Fruit fly (Drosophila melanogaster): ENCODE data around the gene CG14543.
A peak's percentile ranks its signal among the peaks of the same experiment; 100 is the strongest.

CG14543 gene

dm6 chr3R:26104302-26105140 is 48.1 kb downstream of the CG14543 start (continued):
- no peak for TF ChIP-seq gcm (GFP tag; optimal IDR thresholded peaks at IDR 0.05)
- no peak for TF ChIP-seq Chrac-16 (GFP tag; optimal IDR thresholded peaks at IDR 0.05)
- no peak for TF ChIP-seq kah (GFP tag; optimal IDR thresholded peaks at IDR 0.05)
- TF ChIP-seq nom (GFP tag; optimal IDR thresholded peaks at IDR 0.05), result no peak
- no peak for TF ChIP-seq Pdp1 (GFP tag; optimal IDR thresholded peaks at IDR 0.05)
- TF ChIP-seq Spps (tag; optimal IDR thresholded peaks at IDR 0.05), result no peak
- TF ChIP-seq onecut (GFP tag; IDR thresholded peaks at IDR 0.05), result no peak
- peak; percentile 32 for TF ChIP-seq bcd (GFP tag; optimal IDR thresholded peaks at IDR 0.05)
- TF ChIP-seq ara (GFP tag; IDR thresholded peaks at IDR 0.05), result no peak
- TF ChIP-seq Rx (GFP tag; IDR thresholded peaks at IDR 0.05), result no peak
- TF ChIP-seq Poxn (GFP tag; IDR thresholded peaks at IDR 0.05), result no peak
- peak; percentile 41 for TF ChIP-seq Fer1 (GFP tag; optimal IDR thresholded peaks at IDR 0.05)
- no peak for TF ChIP-seq oc (tag; optimal IDR thresholded peaks at IDR 0.05)
- peak; percentile 39 for TF ChIP-seq CoRest (tag; optimal IDR thresholded peaks at IDR 0.05)
- TF ChIP-seq wdn (GFP tag; IDR thresholded peaks at IDR 0.05), result 0 out of 2 replicates have a peak, but pooled peaks have one; percentile 35
- no peak for TF ChIP-seq Hey (tag; optimal IDR thresholded peaks at IDR 0.05)
- peak; percentile 9 for TF ChIP-seq CG33557 (GFP tag; optimal IDR thresholded peaks at IDR 0.05)
- TF ChIP-seq wor (GFP tag; IDR thresholded peaks at IDR 0.05), result no peak
- peak; percentile 34 for TF ChIP-seq cg (GFP tag; optimal IDR thresholded peaks at IDR 0.05)
- TF ChIP-seq hth (optimal IDR thresholded peaks at IDR 0.05), result no peak
- no peak for TF ChIP-seq disco-r (GFP tag; optimal IDR thresholded peaks at IDR 0.05)
- TF ChIP-seq tup (GFP tag; optimal IDR thresholded peaks at IDR 0.05), result no peak
- TF ChIP-seq cas (GFP tag; IDR thresholded peaks at IDR 0.05), result 0 out of 2 replicates have a peak, but pooled peaks have one; percentile 22
- no peak for TF ChIP-seq CG6175 (GFP tag; IDR thresholded peaks at IDR 0.05)
- no peak for TF ChIP-seq pzg (GFP tag; optimal IDR thresholded peaks at IDR 0.05)
- no peak for TF ChIP-seq CG17802 (tag; optimal IDR thresholded peaks at IDR 0.05)
- no peak for TF ChIP-seq fru (optimal IDR thresholded peaks at IDR 0.05)
- no peak for TF ChIP-seq toy (GFP tag; IDR thresholded peaks at IDR 0.05)
- TF ChIP-seq CG13123 (GFP tag; optimal IDR thresholded peaks at IDR 0.05), result no peak
- TF ChIP-seq H2.0 (GFP tag; IDR thresholded peaks at IDR 0.05), result no peak
- TF ChIP-seq otp (GFP tag; IDR thresholded peaks at IDR 0.05), result no peak
- TF ChIP-seq luna (GFP tag; optimal IDR thresholded peaks at IDR 0.05), result no peak
- TF ChIP-seq prd (optimal IDR thresholded peaks at IDR 0.05), result no peak
- TF ChIP-seq prd (GFP tag; IDR thresholded peaks at IDR 0.05), result peak; percentile 44; the same call in 1 of the 3 replicates
- peak; percentile 48 for TF ChIP-seq BtbVII (GFP tag; optimal IDR thresholded peaks at IDR 0.05)
- no peak for TF ChIP-seq CG13424 (tag; optimal IDR thresholded peaks at IDR 0.05)
- no peak for TF ChIP-seq ken (GFP tag; IDR thresholded peaks at IDR 0.05)
- TF ChIP-seq chm (GFP tag; IDR thresholded peaks at IDR 0.05), result no peak
- no peak for TF ChIP-seq Eip74EF (GFP tag; optimal IDR thresholded peaks at IDR 0.05)
- TF ChIP-seq HLH4C (GFP tag; IDR thresholded peaks at IDR 0.05; ENCODE audit: partially characterized antibody), result no peak
- no peak for TF ChIP-seq gsb (GFP tag; IDR thresholded peaks at IDR 0.05)
- no peak for TF ChIP-seq CG3838 (GFP tag; optimal IDR thresholded peaks at IDR 0.05)
- TF ChIP-seq HLHmδ (GFP tag; optimal IDR thresholded peaks at IDR 0.05), result no peak
- TF ChIP-seq CG2678 (tag; optimal IDR thresholded peaks at IDR 0.05), result peak; percentile 68
- no peak for TF ChIP-seq p53 (GFP tag; optimal IDR thresholded peaks at IDR 0.05)
- peak; percentile 46 for TF ChIP-seq zf30C (GFP tag; optimal IDR thresholded peaks at IDR 0.05)
- no peak for TF ChIP-seq Dfd (GFP tag; optimal IDR thresholded peaks at IDR 0.05)
- no peak for TF ChIP-seq Drgx (GFP tag; IDR thresholded peaks at IDR 0.05)
- TF ChIP-seq CG8281 (tag; optimal IDR thresholded peaks at IDR 0.05), result no peak
- TF ChIP-seq CG7928 (GFP tag; optimal IDR thresholded peaks at IDR 0.05), result peak; percentile 27
